Fruit fly (Drosophila melanogaster) whole organism, embryonic: Measurements from ENCODE around the gene Unr.
A peak's percentile ranks its signal among the peaks of the same experiment; 100 is the strongest.

Experiments used
- CG10209 ChIP-seq: fragments of 200-800 bp; sonication (Bioruptor generic); optimal IDR thresholded peaks from 3 replicates; lab custom pipeline; 2017; ENCODE audit warnings: missing biosample characterization, mild to moderate bottlenecking, missing genetic modification characterization, missing genetic modification reagents
- CG1024 ChIP-seq: fragments of 200-800 bp; sonication (Bioruptor generic); IDR thresholded peaks from 2 replicates; pipeline ENCODE4 v1.3.6; 2022; ENCODE audit warnings: missing biosample characterization, missing genetic modification characterization
- CG11093 ChIP-seq: fragments of 200-800 bp; sonication (Bioruptor generic); IDR thresholded peaks from 3 replicates; pipeline ENCODE4 v1.3.6; 2022; ENCODE audit warnings: missing biosample characterization, missing genetic modification characterization
- CG11696 ChIP-seq: fragments of 200-800 bp; sonication (Bioruptor generic); IDR thresholded peaks from 2 replicates; pipeline ENCODE4 v1.3.6; 2022; ENCODE audit warnings: missing biosample characterization, missing genetic modification characterization
- CG12391 ChIP-seq: fragments of 200-800 bp; sonication (Bioruptor generic); optimal IDR thresholded peaks from 3 replicates; lab custom pipeline; 2018; ENCODE audit warnings: missing biosample characterization, mild to moderate bottlenecking, missing genetic modification characterization, moderate library complexity
- CG15269 ChIP-seq: fragments of 200-800 bp; sonication (Bioruptor generic); optimal IDR thresholded peaks from 2 replicates; lab custom pipeline; 2018; ENCODE audit warnings: missing biosample characterization, mild to moderate bottlenecking, missing genetic modification characterization, moderate library complexity
- CG17361 ChIP-seq: fragments of 200-800 bp; sonication (Bioruptor generic); IDR thresholded peaks from 3 replicates; pipeline ENCODE4 v1.3.6; 2022; ENCODE audit warnings: missing biosample characterization, missing genetic modification characterization
- CG17568 ChIP-seq: fragments of 200-800 bp; sonication (Bioruptor generic); optimal IDR thresholded peaks from 2 replicates; lab custom pipeline; 2018; ENCODE audit warnings: missing biosample characterization, mild to moderate bottlenecking, missing genetic modification characterization, moderate library complexity
- CG17829 ChIP-seq: fragments of 200-800 bp; optimal IDR thresholded peaks from 2 replicates; lab custom pipeline; 2019; ENCODE audit warnings: missing biosample characterization, mild to moderate bottlenecking, missing genetic modification characterization, moderate library complexity
- CG1792 ChIP-seq: fragments of 200-800 bp; sonication (Bioruptor generic); optimal IDR thresholded peaks from 2 replicates; lab custom pipeline; 2016; ENCODE audit warnings: missing biosample characterization, missing genetic modification characterization
- CG18599 ChIP-seq: fragments of 200-800 bp; sonication (Bioruptor generic); optimal IDR thresholded peaks from 3 replicates; lab custom pipeline; 2017; ENCODE audit warnings: missing biosample characterization, missing genetic modification characterization, mild to moderate bottlenecking, moderate library complexity, missing genetic modification reagents
- CG30403 ChIP-seq: fragments of 200-800 bp; sonication (Bioruptor generic); optimal IDR thresholded peaks from 3 replicates; lab custom pipeline; 2016; ENCODE audit warnings: missing biosample characterization, missing genetic modification characterization
- CG31388 ChIP-seq: fragments of 200-800 bp; sonication (Bioruptor generic); optimal IDR thresholded peaks from 2 replicates; lab custom pipeline; 2016; ENCODE audit warnings: missing biosample characterization, missing genetic modification characterization
- CG31441 ChIP-seq: fragments of 200-800 bp; sonication (Bioruptor generic); IDR thresholded peaks from 2 replicates; pipeline ENCODE4 v1.3.6; 2022; ENCODE audit warnings: missing biosample characterization, missing genetic modification characterization
- CG32772 ChIP-seq: fragments of 200-800 bp; sonication (Bioruptor generic); IDR thresholded peaks from 2 replicates; pipeline ENCODE4 v1.3.6; 2022; ENCODE audit warnings: missing biosample characterization, missing genetic modification characterization
- CG43689 ChIP-seq: fragments of 200-800 bp; sonication (Bioruptor generic); IDR thresholded peaks from 2 replicates; pipeline ENCODE4 v1.3.6; 2022; ENCODE audit warnings: missing biosample characterization, missing genetic modification characterization
- CG4424 ChIP-seq: fragments of 200-800 bp; sonication (Bioruptor generic); optimal IDR thresholded peaks from 3 replicates; lab custom pipeline; 2016; ENCODE audit warnings: missing biosample characterization, missing genetic modification characterization
- CG4707 ChIP-seq: fragments of 200-800 bp; sonication (Bioruptor generic); optimal IDR thresholded peaks from 2 replicates; lab custom pipeline; 2018; ENCODE audit warnings: missing biosample characterization, mild to moderate bottlenecking, missing genetic modification characterization, moderate library complexity
- CG6791 ChIP-seq: fragments of 200-800 bp; sonication (Bioruptor generic); IDR thresholded peaks from 3 replicates; pipeline ENCODE4 v1.3.6; 2022; ENCODE audit warnings: missing biosample characterization, missing genetic modification characterization; ENCODE audit not compliant: partially characterized antibody
- CG7271 ChIP-seq: fragments of 200-800 bp; sonication (Bioruptor generic); optimal IDR thresholded peaks from 2 replicates; lab custom pipeline; 2018; ENCODE audit warnings: missing biosample characterization, mild to moderate bottlenecking, missing genetic modification characterization, moderate library complexity
- CG7745 ChIP-seq: fragments of 200-800 bp; sonication (Bioruptor generic); optimal IDR thresholded peaks from 2 replicates; lab custom pipeline; 2018; ENCODE audit warnings: missing biosample characterization, mild to moderate bottlenecking, missing genetic modification characterization, moderate library complexity
- Elba2 ChIP-seq: fragments of 200-800 bp; sonication (Bioruptor generic); optimal IDR thresholded peaks from 3 replicates; lab custom pipeline; 2016; ENCODE audit warnings: missing biosample characterization, missing genetic modification characterization
- Hmr ChIP-seq: fragments of 200-800 bp; sonication (Bioruptor generic); optimal IDR thresholded peaks from 3 replicates; lab custom pipeline; 2017; ENCODE audit warnings: mild to moderate bottlenecking, missing biosample characterization, missing genetic modification reagents, missing genetic modification characterization
- Lim3 ChIP-seq: fragments of 200-800 bp; sonication (Bioruptor generic); IDR thresholded peaks from 2 replicates; pipeline ENCODE4 v1.3.6; 2022; ENCODE audit warnings: missing biosample characterization, missing genetic modification characterization
- Mad ChIP-seq: fragments of 200-800 bp; sonication (Bioruptor generic); optimal IDR thresholded peaks from 2 replicates; lab custom pipeline; 2016; ENCODE audit warnings: missing biosample characterization, missing genetic modification characterization
- Med ChIP-seq: fragments of 200-800 bp; sonication (Bioruptor generic); peaks from one replicate; lab custom pipeline; 2016; ENCODE audit warnings: missing biosample characterization, missing genetic modification characterization, mild to moderate bottlenecking, inconsistent platforms, moderate library complexity
- Meics ChIP-seq: fragments of 200-800 bp; sonication (Bioruptor generic); optimal IDR thresholded peaks from 2 replicates; lab custom pipeline; 2017; ENCODE audit warnings: missing biosample characterization, mild to moderate bottlenecking, missing genetic modification characterization
- Nf-YB ChIP-seq: fragments of 200-800 bp; sonication (Bioruptor generic); optimal IDR thresholded peaks from 3 replicates; lab custom pipeline; 2019; ENCODE audit warnings: missing biosample characterization, mild to moderate bottlenecking, missing genetic modification characterization, moderate library complexity
- Oaz ChIP-seq: fragments of 200-800 bp; sonication (Bioruptor generic); IDR thresholded peaks from 2 replicates; pipeline ENCODE4 v1.3.6; 2022; ENCODE audit warnings: missing biosample characterization, missing genetic modification characterization
- PHDP ChIP-seq: fragments of 200-800 bp; sonication (Bioruptor generic); optimal IDR thresholded peaks from 3 replicates; lab custom pipeline; 2018; ENCODE audit warnings: missing biosample characterization, mild to moderate bottlenecking, missing genetic modification characterization, moderate library complexity
- Sox100B ChIP-seq: fragments of 200-800 bp; sonication (Bioruptor generic); optimal IDR thresholded peaks from 3 replicates; lab custom pipeline; 2018; ENCODE audit warnings: missing biosample characterization, mild to moderate bottlenecking, missing genetic modification characterization
- Ssrp ChIP-seq: fragments of 200-800 bp; sonication (Bioruptor generic); optimal IDR thresholded peaks from 2 replicates; lab custom pipeline; 2018; ENCODE audit warnings: missing biosample characterization, mild to moderate bottlenecking, missing genetic modification characterization, moderate library complexity
- Xrp1 ChIP-seq: fragments of 200-800 bp; sonication (Bioruptor generic); IDR thresholded peaks from 2 replicates; pipeline ENCODE4 v1.3.6; 2022; ENCODE audit warnings: missing biosample characterization, missing genetic modification characterization
- YL-1 ChIP-seq: fragments of 200-800 bp; sonication (Bioruptor generic); optimal IDR thresholded peaks from 3 replicates; lab custom pipeline; 2017; ENCODE audit warnings: missing biosample characterization, mild to moderate bottlenecking, missing genetic modification characterization
- al ChIP-seq: fragments of 200-800 bp; sonication (Bioruptor generic); IDR thresholded peaks from 2 replicates; pipeline ENCODE4 v1.3.6; 2022; ENCODE audit warnings: missing biosample characterization, missing genetic modification characterization
- chn ChIP-seq: fragments of 200-800 bp; sonication (Bioruptor generic); optimal IDR thresholded peaks from 2 replicates; lab custom pipeline; 2016; ENCODE audit warnings: missing biosample characterization, missing genetic modification characterization
- danr ChIP-seq: fragments of 200-800 bp; sonication (Bioruptor generic); IDR thresholded peaks from 2 replicates; pipeline ENCODE4 v1.3.6; 2022; ENCODE audit warnings: missing biosample characterization, missing genetic modification characterization
- gsb-n ChIP-seq: fragments of 200-800 bp; sonication (Bioruptor generic); optimal IDR thresholded peaks from 3 replicates; lab custom pipeline; 2018; ENCODE audit warnings: missing biosample characterization, mild to moderate bottlenecking, missing genetic modification characterization
- inv ChIP-seq: fragments of 200-800 bp; sonication (Bioruptor generic); IDR thresholded peaks from 2 replicates; pipeline ENCODE4 v1.3.6; 2022; ENCODE audit warnings: missing biosample characterization, missing genetic modification characterization; ENCODE audit not compliant: partially characterized antibody
- jigr1 ChIP-seq: fragments of 200-800 bp; sonication (Bioruptor generic); IDR thresholded peaks from 3 replicates; pipeline ENCODE4 v1.3.6; 2022; ENCODE audit warnings: missing biosample characterization, missing genetic modification characterization
- nmo ChIP-seq: fragments of 200-800 bp; sonication (Bioruptor generic); optimal IDR thresholded peaks from 2 replicates; lab custom pipeline; 2018; ENCODE audit warnings: missing biosample characterization, mild to moderate bottlenecking, missing genetic modification characterization, moderate library complexity
- oc ChIP-seq: fragments of 200-800 bp; sonication (Bioruptor generic); optimal IDR thresholded peaks from 2 replicates; lab custom pipeline; 2018; ENCODE audit warnings: missing biosample characterization, mild to moderate bottlenecking, missing genetic modification characterization, moderate library complexity
- pzg ChIP-seq: fragments of 200-800 bp; sonication (Bioruptor generic); optimal IDR thresholded peaks from 3 replicates; lab custom pipeline; 2018; ENCODE audit warnings: missing biosample characterization, mild to moderate bottlenecking, missing genetic modification characterization, moderate library complexity
- sens ChIP-seq: fragments of 200-800 bp; sonication (Bioruptor generic); peaks from one replicate; lab custom pipeline; 2016; ENCODE audit warnings: missing biosample characterization, missing genetic modification characterization
- shn ChIP-seq: fragments of 200-800 bp; sonication (Bioruptor generic); optimal IDR thresholded peaks from 3 replicates; lab custom pipeline; 2016; ENCODE audit warnings: missing biosample characterization, missing genetic modification characterization
- sisA ChIP-seq: fragments of 200-800 bp; sonication (Bioruptor generic); IDR thresholded peaks from 2 replicates; pipeline ENCODE4 v1.3.6; 2022; ENCODE audit warnings: missing biosample characterization, missing genetic modification characterization
- tgo ChIP-seq: fragments of 200-800 bp; sonication (Bioruptor generic); IDR thresholded peaks from 3 replicates; pipeline ENCODE4 v1.3.6; 2022; ENCODE audit warnings: missing biosample characterization, missing genetic modification characterization
- twi ChIP-seq: fragments of 200-800 bp; optimal IDR thresholded peaks from 2 replicates; lab custom pipeline; 2019; ENCODE audit warnings: missing biosample characterization, mild to moderate bottlenecking, missing genetic modification characterization, moderate library complexity
- vvl ChIP-seq: fragments of 200-800 bp; sonication (Bioruptor generic); IDR thresholded peaks from 2 replicates; pipeline ENCODE4 v1.3.6; 2022; ENCODE audit warnings: missing biosample characterization, missing genetic modification characterization
- zfh1 ChIP-seq: fragments of 200-800 bp; sonication (Bioruptor generic); IDR thresholded peaks from 3 replicates; pipeline ENCODE4 v1.3.6; 2022; ENCODE audit warnings: missing biosample characterization, missing genetic modification characterization

Unr gene

DNA sequence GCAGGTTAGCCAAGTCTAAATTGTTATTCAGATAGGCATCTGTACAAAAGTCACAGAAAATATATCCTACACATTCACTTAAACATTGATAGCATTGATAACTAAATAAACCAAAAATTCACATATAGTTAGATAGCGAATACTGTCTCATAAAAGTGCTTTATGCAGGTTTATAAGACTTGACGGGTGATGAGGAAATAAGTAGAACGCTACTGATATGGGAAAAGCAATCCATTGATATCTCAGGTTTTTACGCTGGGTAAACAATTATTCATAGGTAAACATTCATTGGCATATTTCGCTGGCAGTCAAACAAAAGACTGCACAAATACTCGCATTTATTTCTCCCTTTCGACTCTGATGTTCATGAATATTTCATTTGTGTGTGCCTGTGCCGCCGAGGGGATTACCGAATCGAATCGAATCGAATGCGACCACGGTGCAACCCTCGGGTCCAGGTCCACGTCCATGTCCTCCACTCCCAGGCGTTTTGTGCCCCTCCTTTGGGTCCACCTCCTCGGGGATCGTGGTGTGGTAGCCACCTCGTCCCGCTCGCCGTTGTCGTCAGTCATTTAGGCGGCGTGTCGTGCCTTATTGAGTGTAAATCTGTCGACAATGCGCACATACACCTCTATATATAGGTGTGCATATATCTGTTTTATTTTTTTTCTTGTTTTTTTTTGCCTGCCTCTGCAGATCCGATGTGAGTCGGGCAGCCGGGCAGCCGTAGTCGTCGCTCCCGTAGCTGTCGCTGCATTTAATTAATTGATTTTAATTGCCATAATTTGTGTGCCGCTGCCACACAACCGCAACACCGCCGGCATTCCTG is 18.1 kb upstream of the Unr start:
- TF ChIP-seq CG11093 (0 out of 3 replicates have a peak, but pooled peaks have one; percentile 7), sens (GFP tag; lab: Kevin White, UChicago) (peak; percentile 55), Xrp1 (GFP tag; lab: Robert Waterston, UW) (no peak), CG12391 (tag; lab: Kevin White, UChicago) (no peak), CG4424 (GFP tag; lab: Kevin White, UChicago) (peak; percentile 18), shn (no peak), CG11696 (GFP tag; lab: Robert Waterston, UW) (no peak), CG7271 (tag; lab: Kevin White, UChicago) (no peak), tgo (GFP tag; lab: Robert Waterston, UW) (no peak), CG31441 (no peak), Ssrp (peak; percentile 10), Nf-YB (GFP tag; lab: Kevin White, UChicago) (no peak), CG10209 (GFP tag; lab: Kevin White, UChicago) (no peak), CG17361 (GFP tag; lab: Robert Waterston, UW) (no peak), YL-1 (GFP tag; lab: Kevin White, UChicago) (no peak), Med (GFP tag; lab: Kevin White, UChicago) (no peak), CG6791 (no peak), vvl (peak; percentile 33; the same call in 1 of the 2 replicates), CG1792 (GFP tag; lab: Kevin White, UChicago) (no peak), CG1024 (GFP tag; lab: Robert Waterston, UW) (no peak), CG17829 (no peak), al (GFP tag; lab: Robert Waterston, UW) (no peak), PHDP (no peak), oc (tag; lab: Kevin White, UChicago) (no peak), CG43689 (no peak), CG15269 (no peak), Meics (peak; percentile 8), Hmr (GFP tag; lab: Kevin White, UChicago) (no peak), CG32772 (GFP tag; lab: Robert Waterston, UW) (peak; percentile 38; the same call in 1 of the 2 replicates), jigr1 (GFP tag; lab: Robert Waterston, UW) (no peak), Mad (no peak), Sox100B (GFP tag; lab: Kevin White, UChicago) (no peak), CG31388 (no peak), CG30403 (no peak), pzg (no peak), chn (no peak), sisA (GFP tag; lab: Robert Waterston, UW) (no peak), zfh1 (GFP tag; lab: Robert Waterston, UW) (0 out of 3 replicates have a peak, but pooled peaks have one; percentile 13), danr (GFP tag; lab: Robert Waterston, UW) (no peak), twi (no peak), CG7745 (tag; lab: Kevin White, UChicago) (no peak), CG4707 (GFP tag; lab: Kevin White, UChicago) (no peak), inv (GFP tag; lab: Robert Waterston, UW) (no peak), CG18599 (GFP tag; lab: Kevin White, UChicago) (no peak), Lim3 (GFP tag; lab: Robert Waterston, UW) (no peak), Oaz (GFP tag; lab: Robert Waterston, UW) (0 out of 2 replicates have a peak, but pooled peaks have one; percentile 19), Elba2 (GFP tag; lab: Kevin White, UChicago) (no peak), gsb-n (peak; percentile 11), nmo (GFP tag; lab: Kevin White, UChicago) (peak; percentile 10), CG17568 (no peak)
